Worm (Caenorhabditis elegans) whole organism, young adult: Measurements from ENCODE around the gene R05G6.4.

Experiments
- B0019.2 ChIP-seq: fragments of 200-800 bp; sonication (Bioruptor generic); conservative IDR thresholded peaks from 2 replicates; pipeline ENCODE4 v1.3.6; 2022; ENCODE audit warnings: missing genetic modification reagents, missing genetic modification characterization, missing compliant biosample characterization
- D2030.7 ChIP-seq: fragments of 200-800 bp; sonication (Bioruptor generic); IDR thresholded peaks from 2 replicates; pipeline ENCODE4 v1.3.6; 2022; ENCODE audit warnings: missing genetic modification reagents, missing genetic modification characterization, missing compliant biosample characterization
- F23B12.7 ChIP-seq: sonication (generic microtip); optimal IDR thresholded peaks from 2 replicates; lab custom pipeline; 2017; ENCODE audit warnings: missing genetic modification characterization, mild to moderate bottlenecking, missing compliant biosample characterization, antibody characterized with exemption, moderate library complexity; ENCODE audit not compliant: insufficient read depth
- F39B2.1 ChIP-seq: fragments of 200-800 bp; sonication (Bioruptor generic); IDR thresholded peaks from 2 replicates; pipeline ENCODE4 v1.3.6; 2022; ENCODE audit warnings: missing genetic modification reagents, missing genetic modification characterization, missing compliant biosample characterization
- F49E8.2 ChIP-seq: sonication (generic microtip); optimal IDR thresholded peaks from 3 replicates; lab custom pipeline; 2017; ENCODE audit warnings: missing genetic modification characterization, mild to moderate bottlenecking, missing compliant biosample characterization, antibody characterized with exemption, moderate library complexity; ENCODE audit not compliant: insufficient read depth
- F52B5.7 ChIP-seq: sonication (generic microtip); optimal IDR thresholded peaks from 2 replicates; lab custom pipeline; 2016; ENCODE audit warnings: mild to moderate bottlenecking, missing genetic modification characterization, missing compliant biosample characterization
- F55B11.4 ChIP-seq: sonication (generic microtip); optimal IDR thresholded peaks from 2 replicates; lab custom pipeline; 2016; ENCODE audit warnings: missing compliant biosample characterization, missing genetic modification characterization, borderline replicate concordance; ENCODE audit not compliant: insufficient read depth
- Y53G8AR.9 ChIP-seq: fragments of 200-800 bp; sonication (Bioruptor generic); conservative IDR thresholded peaks from 2 replicates; pipeline ENCODE4 v1.3.6; 2022; ENCODE audit warnings: missing genetic modification reagents, missing genetic modification characterization, missing compliant biosample characterization
- Y67H2A.10 ChIP-seq: fragments of 200-800 bp; sonication (Bioruptor generic); conservative IDR thresholded peaks from 2 replicates; pipeline ENCODE4 v1.3.6; 2022; ENCODE audit warnings: missing genetic modification reagents, missing genetic modification characterization, missing compliant biosample characterization
- ZK185.1 ChIP-seq: sonication (generic microtip); optimal IDR thresholded peaks from 2 replicates; lab custom pipeline; 2016; ENCODE audit warnings: mild to moderate bottlenecking, missing genetic modification characterization, missing compliant biosample characterization; ENCODE audit not compliant: poor library complexity, severe bottlenecking
- ama-1 ChIP-seq, 3 experiments: fragments of 150-350 bp in 1 of 3; sonication (generic microtip) in 2 of 3; optimal IDR thresholded peaks; 2 replicates each; lab custom pipeline; 2014 to 2018; ENCODE audit warnings: missing biosample characterization in 2 of 3, missing genetic modification characterization in 2 of 3, missing genetic modification reagents in 2 of 3
- attf-3 ChIP-seq: fragments of 200-800 bp; sonication (Bioruptor generic); conservative IDR thresholded peaks from 2 replicates; pipeline ENCODE4 v1.3.6; 2022; ENCODE audit warnings: missing genetic modification reagents, missing genetic modification characterization, missing compliant biosample characterization
- attf-5 ChIP-seq: fragments of 200-800 bp; sonication (Bioruptor generic); optimal IDR thresholded peaks from 2 replicates; lab custom pipeline; 2018; ENCODE audit warnings: mild to moderate bottlenecking, missing genetic modification characterization, missing compliant biosample characterization
- cebp-1 ChIP-seq, 2 experiments: fragments of 200-800 bp in 1 of 2; sonication (Bioruptor generic) in 1 of 2; sonication (generic microtip) in 1 of 2; IDR thresholded peaks in 1 of 2; optimal IDR thresholded peaks in 1 of 2; 2 replicates each; pipeline versions ENCODE4 v1.3.6 to Lab custom; 2017 to 2022; ENCODE audit warnings: missing compliant biosample characterization in 2 of 2, missing genetic modification characterization in 2 of 2, mild to moderate bottlenecking in 1 of 2, missing genetic modification reagents in 1 of 2, moderate library complexity in 1 of 2
- ceh-27 ChIP-seq: fragments of 200-800 bp; sonication (Bioruptor generic); optimal IDR thresholded peaks from 2 replicates; lab custom pipeline; 2018; ENCODE audit warnings: mild to moderate bottlenecking, missing genetic modification characterization, moderate library complexity, missing compliant biosample characterization
- ceh-40 ChIP-seq: fragments of 200-800 bp; sonication (Bioruptor generic); IDR thresholded peaks from 2 replicates; pipeline ENCODE4 v1.3.6; 2022; ENCODE audit warnings: missing genetic modification characterization, missing compliant biosample characterization
- chd-7 ChIP-seq: sonication (generic microtip); optimal IDR thresholded peaks from 2 replicates; lab custom pipeline; 2016; ENCODE audit warnings: mild to moderate bottlenecking, missing genetic modification characterization, moderate library complexity, missing compliant biosample characterization
- dox-1 ChIP-seq: fragments of 200-800 bp; sonication (Bioruptor generic); IDR thresholded peaks from 2 replicates; pipeline ENCODE4 v1.3.6; 2022; ENCODE audit warnings: missing genetic modification reagents, missing genetic modification characterization, missing compliant biosample characterization
- egl-18 ChIP-seq: fragments of 200-800 bp; sonication (Bioruptor generic); IDR thresholded peaks from 2 replicates; pipeline ENCODE4 v1.3.6; 2022; ENCODE audit warnings: missing genetic modification reagents, missing genetic modification characterization, missing compliant biosample characterization
- gei-17 ChIP-seq: fragments of 200-800 bp; sonication (Bioruptor generic); optimal IDR thresholded peaks from 2 replicates; lab custom pipeline; 2018; ENCODE audit warnings: mild to moderate bottlenecking, missing genetic modification characterization, missing compliant biosample characterization
- hlh-26 ChIP-seq: fragments of 200-800 bp; sonication (Bioruptor generic); conservative IDR thresholded peaks from 2 replicates; pipeline ENCODE4 v1.3.6; 2022; ENCODE audit warnings: missing genetic modification reagents, missing genetic modification characterization, missing compliant biosample characterization
- hsf-1 ChIP-seq: fragments of 200-800 bp; sonication (Bioruptor generic); IDR thresholded peaks from 2 replicates; pipeline ENCODE4 v1.3.6; 2022; ENCODE audit warnings: missing genetic modification reagents, missing genetic modification characterization, missing compliant biosample characterization
- let-607 ChIP-seq, 2 experiments: fragments of 200-800 bp in 1 of 2; sonication (Bioruptor generic) in 1 of 2; sonication (generic microtip) in 1 of 2; optimal IDR thresholded peaks; 2 replicates each; lab custom pipeline; 2016 to 2018; ENCODE audit warnings: mild to moderate bottlenecking in 2 of 2, missing compliant biosample characterization in 2 of 2, missing genetic modification characterization in 2 of 2, moderate library complexity in 2 of 2, missing genotype in 1 of 2
- lin-40 ChIP-seq: sonication (generic microtip); optimal IDR thresholded peaks from 2 replicates; lab custom pipeline; 2016; ENCODE audit warnings: missing genetic modification characterization, mild to moderate bottlenecking, missing compliant biosample characterization, missing genotype, missing genetic modification reagents
- lin-54 ChIP-seq: fragments of 200-800 bp; sonication (Bioruptor generic); optimal IDR thresholded peaks from 2 replicates; lab custom pipeline; 2018; ENCODE audit warnings: mild to moderate bottlenecking, missing genetic modification characterization, missing compliant biosample characterization
- madf-10 ChIP-seq: sonication (generic microtip); optimal IDR thresholded peaks from 2 replicates; lab custom pipeline; 2016; ENCODE audit warnings: mild to moderate bottlenecking, missing genetic modification characterization, missing compliant biosample characterization
- madf-3 ChIP-seq: fragments of 200-800 bp; sonication (Bioruptor generic); IDR thresholded peaks from 2 replicates; pipeline ENCODE4 v1.3.6; 2022; ENCODE audit warnings: missing genetic modification reagents, missing genetic modification characterization, missing compliant biosample characterization
- madf-6 ChIP-seq: fragments of 200-800 bp; sonication (Bioruptor generic); IDR thresholded peaks from 2 replicates; pipeline ENCODE4 v1.3.6; 2022; ENCODE audit warnings: missing genetic modification reagents, missing genetic modification characterization, missing compliant biosample characterization
- mxl-1 ChIP-seq: sonication (generic microtip); optimal IDR thresholded peaks from 2 replicates; lab custom pipeline; 2016; ENCODE audit warnings: missing genetic modification characterization, missing compliant biosample characterization
- nhr-120 ChIP-seq: fragments of 200-800 bp; sonication (Bioruptor generic); IDR thresholded peaks from 2 replicates; pipeline ENCODE4 v1.3.6; 2022; ENCODE audit warnings: missing genetic modification characterization, missing compliant biosample characterization
- nhr-90 ChIP-seq: sonication (generic microtip); optimal IDR thresholded peaks from 2 replicates; lab custom pipeline; 2016; ENCODE audit warnings: missing genotype, mild to moderate bottlenecking, missing genetic modification characterization, missing compliant biosample characterization
- pbrm-1 ChIP-seq: fragments of 200-800 bp; sonication (Bioruptor generic); IDR thresholded peaks from 2 replicates; pipeline ENCODE4 v1.3.6; 2022; ENCODE audit warnings: missing genetic modification reagents, missing genetic modification characterization, missing compliant biosample characterization
- rec-8 ChIP-seq, 2 experiments: sonication (generic microtip); optimal IDR thresholded peaks; 2 replicates each; lab custom pipeline; 2016; ENCODE audit warnings: mild to moderate bottlenecking in 2 of 2, missing genetic modification characterization in 2 of 2, missing genetic modification reagents in 2 of 2, missing genotype in 2 of 2, missing biosample characterization in 1 of 2, missing compliant biosample characterization in 1 of 2, moderate library complexity in 1 of 2
- snpc-4 ChIP-seq, 5 experiments: fragments of 150-350 bp in 1 of 5; sonication (generic microtip) in 4 of 5; optimal IDR thresholded peaks; 2 replicates each; lab custom pipeline; 2014 to 2018; ENCODE audit warnings: missing genetic modification characterization in 5 of 5, missing biosample characterization in 3 of 5, antibody characterized with exemption in 2 of 5, mild to moderate bottlenecking in 2 of 5, missing compliant biosample characterization in 2 of 5, missing genotype in 2 of 5, moderate library complexity in 2 of 5, missing genetic modification reagents in 1 of 5
- sptf-2 ChIP-seq: fragments of 200-800 bp; sonication (Bioruptor generic); optimal IDR thresholded peaks from 2 replicates; lab custom pipeline; 2018; ENCODE audit warnings: mild to moderate bottlenecking, missing genetic modification characterization, missing compliant biosample characterization
- tbp1 ChIP-seq: fragments of 200-800 bp; sonication (Bioruptor generic); optimal IDR thresholded peaks from 2 replicates; lab custom pipeline; 2018; ENCODE audit warnings: mild to moderate bottlenecking, missing genetic modification characterization, missing compliant biosample characterization
- tlf-1 ChIP-seq: fragments of 200-800 bp; sonication (Bioruptor generic); optimal IDR thresholded peaks from 2 replicates; lab custom pipeline; 2018; ENCODE audit warnings: mild to moderate bottlenecking, missing genetic modification characterization, missing compliant biosample characterization
- unc-62 ChIP-seq: fragments of 150-350 bp; optimal IDR thresholded peaks from 2 replicates; lab custom pipeline; 2014; ENCODE audit warnings: missing biosample characterization, missing genetic modification reagents, missing genetic modification characterization
- xnd-1 ChIP-seq: sonication (generic microtip); optimal IDR thresholded peaks from 2 replicates; lab custom pipeline; 2016; ENCODE audit warnings: missing genotype, missing genetic modification reagents, missing genetic modification characterization, missing compliant biosample characterization
- ztf-26 ChIP-seq: sonication (generic microtip); optimal IDR thresholded peaks from 2 replicates; lab custom pipeline; 2017; ENCODE audit warnings: missing genetic modification characterization, missing compliant biosample characterization
- ztf-3 ChIP-seq: fragments of 200-800 bp; sonication (Bioruptor generic); optimal IDR thresholded peaks from 2 replicates; lab custom pipeline; 2018; ENCODE audit warnings: mild to moderate bottlenecking, missing genetic modification characterization, missing compliant biosample characterization

The R05G6.4 gene

DNA sequence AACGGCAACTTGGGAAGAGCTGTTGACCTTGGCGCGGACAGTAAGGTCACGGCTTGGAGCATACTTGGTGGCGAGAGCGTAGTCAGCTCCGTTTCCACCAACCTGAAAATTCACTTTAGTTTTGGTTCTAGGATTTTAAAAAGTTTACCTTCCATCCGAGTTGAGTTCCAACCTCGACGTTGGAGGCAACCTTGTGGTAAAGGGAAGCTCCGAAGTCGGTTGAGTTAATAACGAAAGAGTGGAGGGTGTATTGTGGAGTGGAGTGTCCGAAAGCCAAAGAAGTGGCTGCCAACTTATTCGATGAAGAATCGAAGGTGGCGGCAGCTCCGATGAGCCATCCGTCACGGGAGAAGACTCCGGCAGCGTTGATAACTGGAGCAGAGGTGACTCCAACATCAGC lies 6.3 kb upstream of the R05G6.4 start (continued):
- TF ChIP-seq let-607 (tag; optimal IDR thresholded peaks at IDR 0.05; lab: Kevin White, UChicago) (no peak), B0019.2 (no peak), xnd-1 (tag; lab: Kevin White, UChicago) (no peak), ceh-40 (GFP tag; lab: Robert Waterston, UW) (no peak), ama-1 (optimal IDR thresholded peaks at IDR 0.05; lab: Kevin White, UChicago) (no peak), ama-1 (GFP tag; optimal IDR thresholded peaks at IDR 0.05; lab: Kevin White, UChicago) (no peak), nhr-120 (GFP tag; lab: Robert Waterston, UW) (no peak), attf-5 (no peak), hsf-1 (GFP tag; lab: Robert Waterston, UW) (no peak), ztf-26 (no peak), ztf-3 (GFP tag; lab: Kevin White, UChicago) (no peak), F52B5.7 (tag; lab: Kevin White, UChicago) (no peak), unc-62 (GFP tag; lab: Kevin White, UChicago) (no peak), F23B12.7 (tag; lab: Kevin White, UChicago) (no peak)

DNA sequence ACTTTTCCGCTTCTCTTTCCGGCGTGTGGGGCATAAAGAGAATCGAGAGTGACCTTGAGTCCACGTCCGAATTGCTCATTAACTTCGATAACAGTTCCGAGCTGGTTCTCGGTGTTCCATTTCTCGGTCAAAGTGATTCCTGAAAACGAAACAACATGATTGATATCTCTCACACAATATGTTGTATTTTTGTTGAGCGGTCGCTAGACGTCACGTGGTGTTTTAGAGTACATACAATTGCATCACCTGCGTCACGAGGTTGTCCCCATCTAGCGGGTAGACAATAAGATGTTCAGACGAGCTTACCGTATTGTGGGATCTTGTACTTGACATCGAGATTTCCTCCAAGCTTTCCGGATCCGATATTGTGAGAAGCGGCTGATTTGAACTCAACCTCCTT lies 5.7 kb upstream of the R05G6.4 start:
- TF ChIP-seq ceh-40 (GFP tag; lab: Robert Waterston, UW) (0 out of 2 replicates have a peak, but pooled peaks have one; percentile 62), lin-54 (GFP tag; lab: Kevin White, UChicago) (peak; percentile 21), lin-40 (peak; percentile 35), madf-6 (GFP tag; lab: Robert Waterston, UW) (no peak), Y53G8AR.9 (GFP tag; lab: Robert Waterston, UW) (peak; percentile 47; the same call in 1 of the 2 replicates), hlh-26 (GFP tag; lab: Robert Waterston, UW) (no peak), madf-3 (GFP tag; lab: Robert Waterston, UW) (0 out of 2 replicates have a peak, but pooled peaks have one; percentile 54), sptf-2 (GFP tag; lab: Kevin White, UChicago) (peak; percentile 0), ZK185.1 (tag; lab: Kevin White, UChicago) (peak; percentile 54), rec-8 (tag; optimal IDR thresholded peaks at IDR 0.05; lab: Kevin White, UChicago) (no peak), ztf-3 (GFP tag; lab: Kevin White, UChicago) (no peak), cebp-1 (GFP tag; IDR thresholded peaks at IDR 0.05; lab: Robert Waterston, UW) (no peak), cebp-1 (tag; optimal IDR thresholded peaks at IDR 0.05; lab: Kevin White, UChicago) (peak; percentile 57), Y67H2A.10 (GFP tag; lab: Robert Waterston, UW) (0 out of 2 replicates have a peak, but pooled peaks have one; percentile 51), pbrm-1 (GFP tag; lab: Robert Waterston, UW) (peak; percentile 37; the same call in 1 of the 2 replicates)

- no peak for TF ChIP-seq F39B2.1 (GFP tag; lab: Robert Waterston, UW)
- TF ChIP-seq dox-1 (GFP tag; lab: Robert Waterston, UW) = peak; percentile 73
- TF ChIP-seq attf-5 = peak; percentile 80
- TF ChIP-seq chd-7 (tag; lab: Kevin White, UChicago) = peak; percentile 42
- TF ChIP-seq ceh-27 (GFP tag; lab: Kevin White, UChicago) = peak; percentile 79
- TF ChIP-seq gei-17 (GFP tag; lab: Kevin White, UChicago) = no peak
- TF ChIP-seq nhr-90 = no peak
- TF ChIP-seq tlf-1 (GFP tag; lab: Kevin White, UChicago) = no peak
- no peak for TF ChIP-seq mxl-1 (tag; lab: Kevin White, UChicago)
- TF ChIP-seq hsf-1 (GFP tag; lab: Robert Waterston, UW) = 0 out of 2 replicates have a peak, but pooled peaks have one; percentile 54
- TF ChIP-seq tbp1 = peak; percentile 55
- TF ChIP-seq D2030.7 (GFP tag; lab: Robert Waterston, UW) = no peak
- peak; percentile 67 for TF ChIP-seq attf-3 (GFP tag; lab: Robert Waterston, UW)
- TF ChIP-seq F52B5.7 (tag; lab: Kevin White, UChicago) = peak; percentile 35
- TF ChIP-seq F49E8.2 = no peak
- peak; percentile 45 for TF ChIP-seq madf-10 (tag; lab: Kevin White, UChicago)
- no peak for TF ChIP-seq egl-18
- no peak for TF ChIP-seq F55B11.4
- TF ChIP-seq snpc-4 (GFP tag; optimal IDR thresholded peaks at IDR 0.05; lab: Kevin White, UChicago) = peak; percentile 22
- TF ChIP-seq snpc-4 (tag; optimal IDR thresholded peaks at IDR 0.05; lab: Kevin White, UChicago) = peak; percentile 17 to 58 (median 24)
Observed at ce11 chrIV:7507841-7508509, 5.1 kb upstream of the R05G6.4 start, which contains the start of the genes vdac-1 and R05G6.5. Gene vdac-1 (minus strand): TSS chrIV:7507891. Gene R05G6.5 (plus strand): TSS chrIV:7508367.
